Worm (Caenorhabditis elegans): ENCODE data around the gene T05C12.1.

Gene T05C12.1

DNA sequence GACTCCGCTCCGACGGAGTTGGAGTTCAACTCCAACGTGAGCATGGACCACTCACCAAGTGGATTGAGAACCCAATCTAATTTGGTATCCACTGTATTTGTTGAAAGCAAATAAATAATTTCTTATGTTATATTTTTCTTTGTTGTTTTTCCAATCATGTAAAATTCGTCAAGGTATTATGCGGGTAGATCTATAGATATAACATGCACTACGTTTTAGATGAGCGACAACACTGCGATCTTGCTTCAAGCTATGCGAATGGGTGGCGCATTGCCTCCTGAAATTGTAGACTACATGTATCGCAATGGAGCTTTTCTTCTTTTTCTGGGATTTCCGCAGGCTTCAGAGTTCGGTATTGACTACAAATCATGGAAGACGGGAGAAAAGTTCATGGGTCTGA, 28.9 kb upstream of the T05C12.1 start, which contains the start of gene F10B5.2:
F10B5.2 (plus strand) TSS at position 220 of the 400 bp plus-strand sequence.
- no peak for TF ChIP-seq T22C8.4 (GFP tag; IDR thresholded peaks at IDR 0.05)
- TF ChIP-seq klf-2 (GFP tag; conservative IDR thresholded peaks at IDR 0.05), result no peak
- TF ChIP-seq flt-1 (GFP tag; IDR thresholded peaks at IDR 0.05), result no peak
- TF ChIP-seq ztf-23 (GFP tag; IDR thresholded peaks at IDR 0.05), result no peak
- TF ChIP-seq tab-1 (GFP tag; IDR thresholded peaks at IDR 0.05), result no peak
- no peak for TF ChIP-seq cog-1 (tag; optimal IDR thresholded peaks at IDR 0.05)
- TF ChIP-seq ref-1 (GFP tag; conservative IDR thresholded peaks at IDR 0.05), result no peak
- no peak for TF ChIP-seq med-1 (GFP tag; optimal IDR thresholded peaks at IDR 0.05; ENCODE audit: insufficient read depth)
- no peak for TF ChIP-seq ztf-29 (GFP tag; IDR thresholded peaks at IDR 0.05)

ce11 chrII:8149930-8150329, 23.6 kb upstream of the T05C12.1 start, which contains the start of gene F10B5.3:
TSS of gene F10B5.3 (minus strand) at chrII:8150030.
- TF ChIP-seq T22C8.4 (GFP tag; IDR thresholded peaks at IDR 0.05), result no peak
- no peak for TF ChIP-seq ref-1 (GFP tag; conservative IDR thresholded peaks at IDR 0.05)
- no peak for TF ChIP-seq flt-1 (GFP tag; IDR thresholded peaks at IDR 0.05)
- TF ChIP-seq klf-2 (GFP tag; conservative IDR thresholded peaks at IDR 0.05), result no peak
- no peak for TF ChIP-seq ztf-29 (GFP tag; IDR thresholded peaks at IDR 0.05)
- TF ChIP-seq ztf-23 (GFP tag; IDR thresholded peaks at IDR 0.05), result no peak
- TF ChIP-seq cog-1 (tag; optimal IDR thresholded peaks at IDR 0.05), result no peak
- no peak for TF ChIP-seq med-1 (GFP tag; optimal IDR thresholded peaks at IDR 0.05; ENCODE audit: insufficient read depth)
- no peak for TF ChIP-seq tab-1 (GFP tag; IDR thresholded peaks at IDR 0.05)

DNA sequence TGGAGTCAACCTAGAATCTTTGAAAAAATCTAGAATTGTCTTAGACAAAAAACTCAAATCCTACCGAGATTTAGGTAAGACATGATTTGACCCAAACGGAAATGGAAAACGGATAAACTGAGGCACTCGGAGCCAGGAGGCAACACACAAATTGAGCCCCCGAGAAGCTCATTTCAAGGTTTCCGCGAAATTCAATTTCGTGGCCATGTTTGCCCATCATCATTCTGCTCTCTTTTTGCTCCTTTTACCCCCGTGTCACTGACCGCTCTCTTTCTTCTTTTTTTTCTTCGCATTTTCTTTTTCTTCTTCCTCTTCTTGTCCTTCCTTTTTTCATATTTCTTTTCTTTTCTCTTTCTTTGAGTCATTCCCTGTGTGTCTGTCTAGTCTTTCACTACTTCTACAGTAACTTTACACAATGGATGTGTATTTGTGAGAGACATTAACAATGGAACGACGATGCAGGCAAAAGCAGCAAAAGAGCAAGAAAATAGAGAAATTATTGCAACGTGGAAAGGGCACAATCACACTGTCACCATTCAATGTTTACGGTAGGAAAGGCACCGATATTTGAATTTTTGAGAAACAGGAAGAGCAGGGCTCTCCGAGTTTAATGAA, 20.7 kb upstream of the T05C12.1 start:
- no peak for TF ChIP-seq tab-1 (GFP tag; IDR thresholded peaks at IDR 0.05)
- TF ChIP-seq T22C8.4 (GFP tag; IDR thresholded peaks at IDR 0.05), result no peak
- TF ChIP-seq cog-1 (tag; optimal IDR thresholded peaks at IDR 0.05), result no peak
- TF ChIP-seq ztf-23 (GFP tag; IDR thresholded peaks at IDR 0.05), result no peak
- TF ChIP-seq klf-2 (GFP tag; conservative IDR thresholded peaks at IDR 0.05), result no peak

DNA sequence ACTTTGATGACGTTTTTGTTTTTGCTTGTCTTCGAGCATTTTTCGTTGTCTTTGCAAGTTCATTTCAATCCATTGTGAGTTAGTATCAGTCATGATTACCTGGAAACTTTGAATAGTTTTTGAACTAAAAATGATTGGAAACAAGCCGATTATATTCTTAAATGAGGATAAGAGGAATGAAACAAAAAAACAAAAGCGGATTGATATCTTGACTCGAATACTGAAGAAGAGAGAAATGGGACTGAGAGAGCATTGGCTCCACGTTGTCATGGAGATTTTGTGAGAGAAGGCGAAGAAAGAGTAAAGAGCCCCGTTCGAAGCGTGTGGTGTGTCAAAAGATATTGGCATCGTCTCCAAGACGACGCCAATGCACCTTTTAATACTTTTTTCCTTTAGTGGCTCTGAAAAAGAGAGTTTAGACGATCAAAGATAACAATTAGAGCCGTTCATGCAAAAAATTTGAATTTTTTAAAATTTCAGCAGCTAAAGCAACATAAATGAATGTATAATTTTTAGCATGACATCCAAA, 16.6 kb upstream of the T05C12.1 start, which contains the start of the genes tub-1 and tmem-138:
tub-1 (minus strand) TSS at position 101 of the 529 bp plus-strand sequence.
tmem-138 (plus strand) TSS at position 479 of the 529 bp plus-strand sequence.
- TF ChIP-seq flt-1 (GFP tag; IDR thresholded peaks at IDR 0.05) (no peak), klf-2 (GFP tag; conservative IDR thresholded peaks at IDR 0.05) (no peak), ref-1 (GFP tag; conservative IDR thresholded peaks at IDR 0.05) (no peak), T22C8.4 (GFP tag; IDR thresholded peaks at IDR 0.05) (no peak), ztf-29 (GFP tag; IDR thresholded peaks at IDR 0.05) (no peak), tab-1 (GFP tag; IDR thresholded peaks at IDR 0.05) (no peak), cog-1 (tag; optimal IDR thresholded peaks at IDR 0.05) (no peak), ztf-23 (GFP tag; IDR thresholded peaks at IDR 0.05) (no peak), med-1 (GFP tag; optimal IDR thresholded peaks at IDR 0.05; ENCODE audit: insufficient read depth) (no peak)

DNA sequence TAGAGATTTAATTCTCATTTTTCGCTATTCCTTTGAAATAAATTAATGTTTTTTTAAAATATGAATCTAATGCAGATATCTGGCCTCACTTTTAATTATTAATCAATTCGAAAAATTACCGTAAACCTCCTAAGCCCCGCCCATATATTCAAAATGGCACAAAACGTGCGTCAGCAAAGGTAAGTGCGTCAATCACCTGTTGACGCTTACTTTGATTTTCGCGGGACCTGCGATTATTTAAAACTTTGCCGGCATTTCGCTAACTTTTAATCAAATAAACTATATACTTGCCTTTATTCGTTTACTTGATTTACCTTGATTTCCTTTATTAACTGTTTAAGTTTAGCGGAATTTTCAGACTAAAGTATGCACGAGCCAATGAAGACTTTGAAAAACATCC, 15.5 kb upstream of the T05C12.1 start, which contains the start of gene pch-2:
pch-2 (plus strand) TSS at position 359 of the 400 bp plus-strand sequence.
- TF ChIP-seq flt-1 (GFP tag; IDR thresholded peaks at IDR 0.05) (no peak), med-1 (GFP tag; optimal IDR thresholded peaks at IDR 0.05; ENCODE audit: insufficient read depth) (no peak), ztf-23 (GFP tag; IDR thresholded peaks at IDR 0.05) (no peak), tab-1 (GFP tag; IDR thresholded peaks at IDR 0.05) (no peak), cog-1 (tag; optimal IDR thresholded peaks at IDR 0.05) (no peak), T22C8.4 (GFP tag; IDR thresholded peaks at IDR 0.05) (no peak), ztf-29 (GFP tag; IDR thresholded peaks at IDR 0.05) (no peak), ref-1 (GFP tag; conservative IDR thresholded peaks at IDR 0.05) (no peak), klf-2 (GFP tag; conservative IDR thresholded peaks at IDR 0.05) (no peak)

DNA sequence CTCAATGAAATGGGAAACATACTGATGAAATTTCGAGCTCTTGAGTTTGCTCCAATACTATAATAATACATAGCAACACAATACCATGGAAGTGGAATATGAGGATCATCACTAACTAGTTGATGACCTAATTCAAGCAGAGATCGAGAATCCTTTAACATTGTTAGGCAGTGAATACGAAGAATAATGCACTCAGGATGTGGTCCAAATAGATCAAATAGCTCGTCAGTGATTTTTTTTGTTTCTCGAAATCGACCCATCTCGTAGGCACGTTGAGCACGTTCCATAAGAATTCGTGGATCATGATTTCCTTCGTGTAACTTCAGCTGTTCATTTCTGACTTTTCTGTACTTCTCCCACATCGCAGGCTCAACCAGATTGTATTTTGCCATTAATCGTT, 12.6 kb upstream of the T05C12.1 start:
- TF ChIP-seq klf-2 (GFP tag; conservative IDR thresholded peaks at IDR 0.05) (no peak), flt-1 (GFP tag; IDR thresholded peaks at IDR 0.05) (no peak), med-1 (GFP tag; optimal IDR thresholded peaks at IDR 0.05; ENCODE audit: insufficient read depth) (no peak), ref-1 (GFP tag; conservative IDR thresholded peaks at IDR 0.05) (no peak), T22C8.4 (GFP tag; IDR thresholded peaks at IDR 0.05) (no peak), tab-1 (GFP tag; IDR thresholded peaks at IDR 0.05) (no peak), ztf-29 (GFP tag; IDR thresholded peaks at IDR 0.05) (no peak), ztf-23 (GFP tag; IDR thresholded peaks at IDR 0.05) (no peak), cog-1 (tag; optimal IDR thresholded peaks at IDR 0.05) (no peak)

- TF ChIP-seq ztf-23 (GFP tag; IDR thresholded peaks at IDR 0.05), result no peak
- TF ChIP-seq ztf-29 (GFP tag; IDR thresholded peaks at IDR 0.05), result no peak
- TF ChIP-seq flt-1 (GFP tag; IDR thresholded peaks at IDR 0.05), result no peak
- TF ChIP-seq cog-1 (tag; optimal IDR thresholded peaks at IDR 0.05), result no peak
- no peak for TF ChIP-seq tab-1 (GFP tag; IDR thresholded peaks at IDR 0.05)
- no peak for TF ChIP-seq klf-2 (GFP tag; conservative IDR thresholded peaks at IDR 0.05)
- TF ChIP-seq ref-1 (GFP tag; conservative IDR thresholded peaks at IDR 0.05), result no peak
- no peak for TF ChIP-seq med-1 (GFP tag; optimal IDR thresholded peaks at IDR 0.05; ENCODE audit: insufficient read depth)
- no peak for TF ChIP-seq T22C8.4 (GFP tag; IDR thresholded peaks at IDR 0.05)
Measured at ce11 chrII:8162120-8162648, 11.3 kb upstream of the T05C12.1 start, which contains the start of the genes emb-27 and rrf-3. TSS of gene emb-27 (minus strand) at chrII:8162170. TSS of gene rrf-3 (plus strand) at chrII:8162465.

DNA sequence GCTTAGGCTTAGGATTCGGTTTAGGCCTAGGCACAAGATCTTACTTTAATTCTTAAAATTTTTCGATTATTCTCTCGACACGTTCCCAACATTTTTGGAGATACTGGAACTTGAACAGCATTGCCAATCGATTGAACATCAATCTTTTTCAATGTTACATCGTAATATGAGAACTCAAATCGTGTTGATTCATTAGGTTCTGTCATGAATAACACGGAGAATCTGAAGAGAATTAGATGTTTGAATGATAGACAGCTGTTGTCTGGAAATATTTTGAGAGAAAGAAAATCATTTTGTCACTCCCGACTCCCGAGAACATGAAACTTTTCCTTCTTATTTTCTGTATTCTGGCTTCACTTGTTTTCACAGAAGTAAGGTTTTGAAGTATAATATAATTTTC, 4.2 kb upstream of the T05C12.1 start, which contains the start of gene T05C12.15:
T05C12.15 (plus strand) TSS at position 301 of the 400 bp plus-strand sequence.
- TF ChIP-seq tab-1 (GFP tag; IDR thresholded peaks at IDR 0.05), result no peak
- no peak for TF ChIP-seq flt-1 (GFP tag; IDR thresholded peaks at IDR 0.05)
- TF ChIP-seq ref-1 (GFP tag; conservative IDR thresholded peaks at IDR 0.05), result no peak
- TF ChIP-seq cog-1 (tag; optimal IDR thresholded peaks at IDR 0.05), result no peak
- no peak for TF ChIP-seq klf-2 (GFP tag; conservative IDR thresholded peaks at IDR 0.05)
- no peak for TF ChIP-seq ztf-23 (GFP tag; IDR thresholded peaks at IDR 0.05)

- TF ChIP-seq ztf-29 (GFP tag; IDR thresholded peaks at IDR 0.05) (no peak), ref-1 (GFP tag; conservative IDR thresholded peaks at IDR 0.05) (no peak), flt-1 (GFP tag; IDR thresholded peaks at IDR 0.05) (no peak), cog-1 (tag; optimal IDR thresholded peaks at IDR 0.05) (no peak), T22C8.4 (GFP tag; IDR thresholded peaks at IDR 0.05) (no peak), ztf-23 (GFP tag; IDR thresholded peaks at IDR 0.05) (no peak), med-1 (GFP tag; optimal IDR thresholded peaks at IDR 0.05; ENCODE audit: insufficient read depth) (no peak), klf-2 (GFP tag; conservative IDR thresholded peaks at IDR 0.05) (no peak), tab-1 (GFP tag; IDR thresholded peaks at IDR 0.05) (no peak)
Measured at ce11 chrII:8170374-8170773, 3.1 kb upstream of the T05C12.1 start, which contains the start of gene T05C12.11. TSS of gene T05C12.11 (minus strand) at chrII:8170474.

Measured in whole organism, midembryonic.